Worm (Caenorhabditis elegans) whole organism, L3 larva: ENCODE data around the gene cnp-2.

Experiments used
- elt-2 ChIP-seq: sonication (generic microtip); optimal IDR thresholded peaks from 2 replicates; lab custom pipeline; 2016; ENCODE audit warnings: missing genetic modification reagents, mild to moderate bottlenecking, missing genetic modification characterization, missing compliant biosample characterization
- elt-3 ChIP-seq, 3 experiments: fragments of 150-350 bp in 1 of 3; sonication (generic microtip) in 2 of 3; optimal IDR thresholded peaks; 2 replicates in 2 of 3; 4 replicates in 1 of 3; lab custom pipeline; 2014 to 2017; ENCODE audit warnings: missing biosample characterization in 3 of 3, missing genetic modification characterization in 3 of 3
- fkh-10 ChIP-seq: sonication (generic microtip); optimal IDR thresholded peaks from 2 replicates; lab custom pipeline; 2017; ENCODE audit warnings: missing biosample characterization, missing genetic modification reagents, missing genetic modification characterization
- mdl-1 ChIP-seq: fragments of 150-350 bp; optimal IDR thresholded peaks from 2 replicates; lab custom pipeline; 2014; ENCODE audit warnings: missing biosample characterization, missing genetic modification characterization
- nfya-1 ChIP-seq: sonication (generic microtip); optimal IDR thresholded peaks from 2 replicates; lab custom pipeline; 2017; ENCODE audit warnings: missing genetic modification characterization, mild to moderate bottlenecking, missing compliant biosample characterization, antibody characterized with exemption, moderate library complexity; ENCODE audit not compliant: insufficient read depth
- nhr-12 ChIP-seq: fragments of 150-350 bp; optimal IDR thresholded peaks from 2 replicates; lab custom pipeline; 2014; ENCODE audit warnings: missing biosample characterization, missing genetic modification characterization
- pha-4 ChIP-seq: fragments of 150-350 bp; optimal IDR thresholded peaks from 2 replicates; lab custom pipeline; 2014; ENCODE audit warnings: missing biosample characterization, missing genetic modification reagents, missing genetic modification characterization
- pqm-1 ChIP-seq: fragments of 150-350 bp; optimal IDR thresholded peaks from 2 replicates; lab custom pipeline; 2017; ENCODE audit warnings: missing biosample characterization, missing genetic modification characterization, inconsistent platforms
- skn-1 ChIP-seq: fragments of 150-350 bp; optimal IDR thresholded peaks from 2 replicates; lab custom pipeline; 2014; ENCODE audit warnings: missing biosample characterization, missing genetic modification characterization
- unc-62 ChIP-seq: fragments of 150-350 bp; sonication (generic microtip); optimal IDR thresholded peaks from 4 replicates; lab custom pipeline; 2014; ENCODE audit warnings: missing biosample characterization, missing genetic modification reagents, missing genetic modification characterization
- ztf-11 ChIP-seq: fragments of 150-350 bp; optimal IDR thresholded peaks from 2 replicates; lab custom pipeline; 2014; ENCODE audit warnings: missing biosample characterization, missing genetic modification characterization
- ztf-4 ChIP-seq: fragments of 150-350 bp; optimal IDR thresholded peaks from 2 replicates; lab custom pipeline; 2014; ENCODE audit warnings: missing biosample characterization, missing genetic modification characterization

- TF ChIP-seq pqm-1 (tag; lab: Kevin White, UChicago) (no peak), mdl-1 (tag; lab: Kevin White, UChicago) (no peak), elt-2 (tag; lab: Kevin White, UChicago) (no peak), fkh-10 (no peak), nfya-1 (tag; lab: Kevin White, UChicago) (no peak), nhr-12 (tag; lab: Kevin White, UChicago) (no peak), skn-1 (tag; lab: Kevin White, UChicago) (no peak), pha-4 (no peak), unc-62 (GFP tag; lab: Kevin White, UChicago) (no peak), elt-3 (tag; optimal IDR thresholded peaks at IDR 0.05; lab: Kevin White, UChicago) (no peak), ztf-11 (tag; lab: Kevin White, UChicago) (no peak), ztf-4 (tag; lab: Kevin White, UChicago) (no peak)
Observed at ce11 chrII:12789497-12789896, 28.9 kb downstream of the cnp-2 start.
